Fruit fly (Drosophila melanogaster) whole organism, embryonic: Measurements from ENCODE around the gene CG8420.

Experiments used
- Abd-B ChIP-seq: fragments of 200-800 bp; sonication (Bioruptor generic); optimal IDR thresholded peaks from 2 replicates; lab custom pipeline; 2018; ENCODE audit warnings: missing biosample characterization, mild to moderate bottlenecking, missing genetic modification characterization, moderate library complexity
- Antp ChIP-seq: fragments of 200-800 bp; sonication (Bioruptor generic); optimal IDR thresholded peaks from 3 replicates; lab custom pipeline; 2016; ENCODE audit warnings: missing biosample characterization, missing genetic modification characterization
- Bgb ChIP-seq: fragments of 200-800 bp; sonication (Bioruptor generic); IDR thresholded peaks from 2 replicates; pipeline ENCODE4 v1.3.6; 2022; ENCODE audit warnings: missing biosample characterization, missing genetic modification characterization; ENCODE audit not compliant: partially characterized antibody
- CG10979 ChIP-seq: fragments of 200-800 bp; sonication (Bioruptor generic); optimal IDR thresholded peaks from 2 replicates; lab custom pipeline; 2018; ENCODE audit warnings: missing biosample characterization, mild to moderate bottlenecking, missing genetic modification characterization, moderate library complexity
- CG12391 ChIP-seq: fragments of 200-800 bp; sonication (Bioruptor generic); optimal IDR thresholded peaks from 3 replicates; lab custom pipeline; 2018; ENCODE audit warnings: missing biosample characterization, mild to moderate bottlenecking, missing genetic modification characterization, moderate library complexity
- CG13624 ChIP-seq: fragments of 200-800 bp; sonication (Bioruptor generic); optimal IDR thresholded peaks from 2 replicates; lab custom pipeline; 2016; ENCODE audit warnings: missing biosample characterization, missing genetic modification characterization
- CG13894 ChIP-seq: fragments of 200-800 bp; sonication (Bioruptor generic); optimal IDR thresholded peaks from 3 replicates; lab custom pipeline; 2018; ENCODE audit warnings: missing biosample characterization, mild to moderate bottlenecking, missing genetic modification characterization, moderate library complexity
- CG14710 ChIP-seq: fragments of 200-800 bp; sonication (Bioruptor generic); optimal IDR thresholded peaks from 3 replicates; lab custom pipeline; 2019; ENCODE audit warnings: missing biosample characterization, mild to moderate bottlenecking, missing genetic modification characterization, moderate library complexity
- CG17385 ChIP-seq: fragments of 200-800 bp; sonication (Bioruptor generic); optimal IDR thresholded peaks from 3 replicates; lab custom pipeline; 2018; ENCODE audit warnings: missing biosample characterization, mild to moderate bottlenecking, missing genetic modification characterization
- CG17829 ChIP-seq: fragments of 200-800 bp; optimal IDR thresholded peaks from 2 replicates; lab custom pipeline; 2019; ENCODE audit warnings: missing biosample characterization, mild to moderate bottlenecking, missing genetic modification characterization, moderate library complexity
- CG18262 ChIP-seq: fragments of 200-800 bp; optimal IDR thresholded peaks from 3 replicates; lab custom pipeline; 2019; ENCODE audit warnings: missing biosample characterization, mild to moderate bottlenecking, missing genetic modification characterization, moderate library complexity
- CG2712 ChIP-seq: fragments of 200-800 bp; optimal IDR thresholded peaks from 3 replicates; lab custom pipeline; 2019; ENCODE audit warnings: missing biosample characterization, mild to moderate bottlenecking, missing genetic modification characterization, moderate library complexity
- CG31441 ChIP-seq: fragments of 200-800 bp; sonication (Bioruptor generic); IDR thresholded peaks from 2 replicates; pipeline ENCODE4 v1.3.6; 2022; ENCODE audit warnings: missing biosample characterization, missing genetic modification characterization
- CG33557 ChIP-seq: fragments of 200-800 bp; sonication (Bioruptor generic); optimal IDR thresholded peaks from 2 replicates; lab custom pipeline; 2019; ENCODE audit warnings: missing biosample characterization, mild to moderate bottlenecking, missing genetic modification characterization, moderate library complexity
- CG6254 ChIP-seq: fragments of 200-800 bp; sonication (Bioruptor generic); optimal IDR thresholded peaks from 3 replicates; lab custom pipeline; 2017; ENCODE audit warnings: mild to moderate bottlenecking, missing biosample characterization, missing genetic modification reagents, missing genetic modification characterization
- CG6854 ChIP-seq: fragments of 200-800 bp; sonication (Bioruptor generic); optimal IDR thresholded peaks from 3 replicates; lab custom pipeline; 2017; ENCODE audit warnings: missing biosample characterization, mild to moderate bottlenecking, missing genetic modification characterization
- CG7928 ChIP-seq: fragments of 200-800 bp; sonication (Bioruptor generic); optimal IDR thresholded peaks from 2 replicates; lab custom pipeline; 2017; ENCODE audit warnings: missing biosample characterization, mild to moderate bottlenecking, missing genetic modification characterization
- CTCF ChIP-seq: fragments of 200-800 bp; sonication (Bioruptor generic); optimal IDR thresholded peaks from 2 replicates; lab custom pipeline; 2017; ENCODE audit warnings: missing biosample characterization, mild to moderate bottlenecking, missing genetic modification characterization, moderate library complexity
- CoRest ChIP-seq: fragments of 200-800 bp; sonication (Bioruptor generic); optimal IDR thresholded peaks from 3 replicates; lab custom pipeline; 2018; ENCODE audit warnings: missing biosample characterization, mild to moderate bottlenecking, missing genetic modification characterization, moderate library complexity
- Dek ChIP-seq: fragments of 200-800 bp; sonication (Bioruptor generic); optimal IDR thresholded peaks from 3 replicates; lab custom pipeline; 2019; ENCODE audit warnings: missing biosample characterization, mild to moderate bottlenecking, missing genetic modification characterization, moderate library complexity
- Ets65A ChIP-seq: fragments of 200-800 bp; sonication (Bioruptor generic); peaks from one replicate; lab custom pipeline; 2016; ENCODE audit warnings: missing biosample characterization, missing genetic modification characterization
- HLH4C ChIP-seq: fragments of 200-800 bp; sonication (Bioruptor generic); IDR thresholded peaks from 3 replicates; pipeline ENCODE4 v1.3.6; 2022; ENCODE audit warnings: missing biosample characterization, missing genetic modification characterization; ENCODE audit not compliant: partially characterized antibody
- HmgZ ChIP-seq: fragments of 200-800 bp; sonication (Bioruptor generic); optimal IDR thresholded peaks from 2 replicates; lab custom pipeline; 2018; ENCODE audit warnings: missing biosample characterization, mild to moderate bottlenecking, missing genetic modification characterization
- Hr78 ChIP-seq, 2 experiments: fragments of 200-800 bp in 1 of 2; fragments of >200 bp in 1 of 2; sonication (Bioruptor generic) in 1 of 2; optimal IDR thresholded peaks; 2 replicates each; lab custom pipeline; 2017 to 2019; ENCODE audit warnings: missing biosample characterization in 2 of 2, missing genetic modification characterization in 2 of 2, mild to moderate bottlenecking in 1 of 2, moderate library complexity in 1 of 2
- Lhr ChIP-seq: fragments of 200-800 bp; sonication (Bioruptor generic); optimal IDR thresholded peaks from 3 replicates; lab custom pipeline; 2017; ENCODE audit warnings: mild to moderate bottlenecking, missing biosample characterization, missing genetic modification reagents, missing genetic modification characterization
- Med ChIP-seq: fragments of 200-800 bp; sonication (Bioruptor generic); peaks from one replicate; lab custom pipeline; 2016; ENCODE audit warnings: missing biosample characterization, missing genetic modification characterization, mild to moderate bottlenecking, inconsistent platforms, moderate library complexity
- Opbp ChIP-seq: fragments of 200-800 bp; sonication (Bioruptor generic); IDR thresholded peaks from 3 replicates; pipeline ENCODE4 v1.3.6; 2022; ENCODE audit warnings: missing biosample characterization, missing genetic modification characterization; ENCODE audit not compliant: partially characterized antibody
- Scr ChIP-seq: fragments of 200-800 bp; sonication (Bioruptor generic); IDR thresholded peaks from 2 replicates; pipeline ENCODE4 v1.3.6; 2022; ENCODE audit warnings: missing biosample characterization, missing genetic modification characterization; ENCODE audit not compliant: partially characterized antibody
- Sox102F ChIP-seq: fragments of 200-800 bp; sonication (Bioruptor generic); optimal IDR thresholded peaks from 2 replicates; lab custom pipeline; 2018; ENCODE audit warnings: missing biosample characterization, mild to moderate bottlenecking, missing genetic modification characterization, moderate library complexity
- Spps ChIP-seq: fragments of 200-800 bp; sonication (Bioruptor generic); optimal IDR thresholded peaks from 2 replicates; lab custom pipeline; 2018; ENCODE audit warnings: missing biosample characterization, mild to moderate bottlenecking, missing genetic modification characterization
- Ssrp ChIP-seq: fragments of 200-800 bp; sonication (Bioruptor generic); optimal IDR thresholded peaks from 2 replicates; lab custom pipeline; 2018; ENCODE audit warnings: missing biosample characterization, mild to moderate bottlenecking, missing genetic modification characterization, moderate library complexity
- Tbp ChIP-seq: fragments of >200 bp; optimal IDR thresholded peaks from 2 replicates; lab custom pipeline; 2018; ENCODE audit warnings: missing biosample characterization, missing genetic modification characterization
- amos ChIP-seq: fragments of 200-800 bp; sonication (Bioruptor generic); IDR thresholded peaks from 2 replicates; pipeline ENCODE4 v1.3.6; 2022; ENCODE audit warnings: missing biosample characterization, missing genetic modification characterization; ENCODE audit not compliant: partially characterized antibody
- cad ChIP-seq: fragments of >200 bp; optimal IDR thresholded peaks from 2 replicates; lab custom pipeline; 2017; ENCODE audit warnings: missing biosample characterization, missing genetic modification characterization
- cas ChIP-seq: fragments of 200-800 bp; sonication (Bioruptor generic); IDR thresholded peaks from 2 replicates; pipeline ENCODE4 v1.3.6; 2022; ENCODE audit warnings: missing biosample characterization, missing genetic modification characterization
- cg ChIP-seq: fragments of 200-800 bp; sonication (Bioruptor generic); optimal IDR thresholded peaks from 3 replicates; lab custom pipeline; 2019; ENCODE audit warnings: missing biosample characterization, mild to moderate bottlenecking, missing genetic modification characterization, moderate library complexity
- corto ChIP-seq: fragments of 200-800 bp; sonication (Bioruptor generic); optimal IDR thresholded peaks from 2 replicates; lab custom pipeline; 2016; ENCODE audit warnings: missing biosample characterization, mild to moderate bottlenecking, missing genetic modification characterization, moderate library complexity
- ftz-f1 ChIP-seq: fragments of 200-800 bp; sonication (Bioruptor generic); optimal IDR thresholded peaks from 2 replicates; lab custom pipeline; 2016; ENCODE audit warnings: missing biosample characterization, missing genetic modification characterization
- grau ChIP-seq: fragments of 200-800 bp; optimal IDR thresholded peaks from 3 replicates; lab custom pipeline; 2019; ENCODE audit warnings: missing biosample characterization, mild to moderate bottlenecking, missing genetic modification characterization, moderate library complexity
- gsb-n ChIP-seq: fragments of 200-800 bp; sonication (Bioruptor generic); optimal IDR thresholded peaks from 3 replicates; lab custom pipeline; 2018; ENCODE audit warnings: missing biosample characterization, mild to moderate bottlenecking, missing genetic modification characterization
- kni ChIP-seq: fragments of 200-800 bp; sonication (Bioruptor generic); optimal IDR thresholded peaks from 3 replicates; lab custom pipeline; 2017; ENCODE audit warnings: mild to moderate bottlenecking, missing biosample characterization, missing genetic modification reagents, missing genetic modification characterization
- knrl ChIP-seq: fragments of 200-800 bp; sonication (Bioruptor generic); IDR thresholded peaks from 3 replicates; pipeline ENCODE4 v1.3.6; 2022; ENCODE audit warnings: missing biosample characterization, missing genetic modification characterization; ENCODE audit not compliant: partially characterized antibody
- lmd ChIP-seq: fragments of 200-800 bp; sonication (Bioruptor generic); IDR thresholded peaks from 2 replicates; pipeline ENCODE4 v1.3.6; 2022; ENCODE audit warnings: missing biosample characterization, missing genetic modification characterization
- oc ChIP-seq: fragments of 200-800 bp; sonication (Bioruptor generic); optimal IDR thresholded peaks from 2 replicates; lab custom pipeline; 2018; ENCODE audit warnings: missing biosample characterization, mild to moderate bottlenecking, missing genetic modification characterization, moderate library complexity
- pita ChIP-seq: fragments of 200-800 bp; sonication (Bioruptor generic); optimal IDR thresholded peaks from 2 replicates; lab custom pipeline; 2017; ENCODE audit warnings: missing biosample characterization, mild to moderate bottlenecking, missing genetic modification characterization
- sens ChIP-seq: fragments of 200-800 bp; sonication (Bioruptor generic); peaks from one replicate; lab custom pipeline; 2016; ENCODE audit warnings: missing biosample characterization, missing genetic modification characterization
- stwl ChIP-seq: fragments of 200-800 bp; sonication (Bioruptor generic); optimal IDR thresholded peaks from 3 replicates; lab custom pipeline; 2018; ENCODE audit warnings: missing biosample characterization, mild to moderate bottlenecking, missing genetic modification characterization, moderate library complexity
- toy ChIP-seq: fragments of 200-800 bp; sonication (Bioruptor generic); IDR thresholded peaks from 2 replicates; pipeline ENCODE4 v1.3.6; 2022; ENCODE audit warnings: missing biosample characterization, missing genetic modification characterization
- trem ChIP-seq: fragments of 200-800 bp; optimal IDR thresholded peaks from 3 replicates; lab custom pipeline; 2019; ENCODE audit warnings: missing biosample characterization, mild to moderate bottlenecking, missing genetic modification characterization, moderate library complexity
- zen ChIP-seq: fragments of 200-800 bp; sonication (Bioruptor generic); optimal IDR thresholded peaks from 3 replicates; lab custom pipeline; 2018; ENCODE audit warnings: missing biosample characterization, mild to moderate bottlenecking, missing genetic modification characterization, moderate library complexity

The CG8420 gene

DNA sequence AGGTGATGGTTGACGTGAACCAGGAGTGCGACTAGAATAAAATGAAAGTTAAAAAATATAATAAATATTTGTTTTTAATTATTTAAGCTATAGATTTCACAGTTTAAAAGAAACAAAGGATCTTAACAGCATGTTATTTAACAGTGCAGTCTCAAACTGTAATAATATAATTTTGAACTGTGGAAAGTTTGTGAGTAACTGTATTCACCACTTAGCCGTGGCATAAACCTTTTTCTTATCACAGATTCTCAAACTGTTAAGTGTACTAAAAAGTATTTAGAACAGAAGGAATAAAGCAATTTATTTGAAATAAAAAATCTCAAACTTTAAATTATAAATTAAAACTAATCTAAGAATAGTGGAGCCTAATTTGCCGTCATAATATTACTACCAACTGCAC is 32.2 kb upstream of the CG8420 start (continued):
- TF ChIP-seq cas (GFP tag; lab: Robert Waterston, UW) (0 out of 2 replicates have a peak, but pooled peaks have one; percentile 15), sens (GFP tag; lab: Kevin White, UChicago) (peak; percentile 62), Tbp (peak; percentile 97), CG17829 (tag; lab: Kevin White, UChicago) (peak; percentile 16), Ets65A (GFP tag; lab: Kevin White, UChicago) (peak; percentile 30), CG13894 (peak; percentile 16), HLH4C (GFP tag; lab: Robert Waterston, UW) (no peak), zen (tag; lab: Kevin White, UChicago) (peak; percentile 25), Med (peak; percentile 49), CG14710 (peak; percentile 5), Bgb (GFP tag; lab: Robert Waterston, UW) (peak; percentile 48; the same call in 1 of the 2 replicates), Abd-B (GFP tag; lab: Kevin White, UChicago) (peak; percentile 42), lmd (GFP tag; lab: Robert Waterston, UW) (no peak), knrl (GFP tag; lab: Robert Waterston, UW) (peak; percentile 77), Sox102F (GFP tag; lab: Kevin White, UChicago) (peak; percentile 9), CG6854 (GFP tag; lab: Kevin White, UChicago) (peak; percentile 77), HmgZ (peak; percentile 2), CG12391 (tag; lab: Kevin White, UChicago) (peak; percentile 33), amos (GFP tag; lab: Robert Waterston, UW) (peak; percentile 52; the same call in 1 of the 2 replicates), grau (tag; lab: Kevin White, UChicago) (peak; percentile 12), CTCF (GFP tag; lab: Kevin White, UChicago) (peak; percentile 47), Opbp (GFP tag; lab: Robert Waterston, UW) (no peak; the same call in 2 of the 3 replicates), cad (GFP tag; lab: Kevin White, UChicago) (peak; percentile 93), Lhr (GFP tag; lab: Kevin White, UChicago) (peak; percentile 9), Ssrp (tag; lab: Kevin White, UChicago) (peak; percentile 29), Scr (GFP tag; lab: Robert Waterston, UW) (peak; percentile 38; the same call in 1 of the 2 replicates), CG13624 (GFP tag; lab: Kevin White, UChicago) (no peak), pita (GFP tag; lab: Kevin White, UChicago) (peak; percentile 79), CoRest (peak; percentile 82), CG2712 (tag; lab: Kevin White, UChicago) (peak; percentile 22), gsb-n (tag; lab: Kevin White, UChicago) (peak; percentile 28), CG31441 (GFP tag; lab: Robert Waterston, UW) (0 out of 2 replicates have a peak, but pooled peaks have one; percentile 14), CG17385 (no peak), corto (GFP tag; lab: Kevin White, UChicago) (no peak), stwl (tag; lab: Kevin White, UChicago) (peak; percentile 78), ftz-f1 (GFP tag; lab: Kevin White, UChicago) (no peak), Dek (tag; lab: Kevin White, UChicago) (peak; percentile 56), Antp (GFP tag; lab: Kevin White, UChicago) (no peak), trem (peak; percentile 15)

DNA sequence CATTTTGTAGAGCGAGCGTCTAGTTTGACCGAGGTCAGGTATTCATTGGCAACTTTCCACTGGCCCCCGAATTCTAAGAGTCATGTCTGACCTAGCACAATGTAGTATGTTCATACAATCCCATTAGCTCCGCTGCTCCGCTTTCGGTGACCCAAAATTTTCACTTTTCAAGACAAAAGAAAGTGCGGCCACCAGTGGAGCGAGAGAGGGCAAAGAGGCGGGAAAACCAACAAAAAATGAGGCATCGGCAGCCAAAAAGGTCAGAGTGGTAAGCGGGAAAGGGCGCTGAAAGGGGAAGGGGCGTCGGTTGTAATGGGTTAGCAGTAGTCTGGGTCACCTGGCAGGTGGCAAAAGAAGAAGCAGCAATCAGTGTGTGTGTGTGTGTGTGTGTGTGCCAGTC is 30.9 kb upstream of the CG8420 start:
- TF ChIP-seq CG33557 (GFP tag; lab: Kevin White, UChicago) (peak; percentile 84), cg (peak; percentile 27), CG10979 (tag; lab: Kevin White, UChicago) (peak; percentile 2), sens (GFP tag; lab: Kevin White, UChicago) (peak; percentile 60), CG18262 (tag; lab: Kevin White, UChicago) (peak; percentile 20), CG7928 (no peak), Spps (tag; lab: Kevin White, UChicago) (peak; percentile 14), Hr78 (GFP tag; optimal IDR thresholded peaks at IDR 0.05; lab: Kevin White, UChicago) (peak in 1 of 2 experiments; percentile 89), toy (no peak), CG6254 (peak; percentile 31), lmd (GFP tag; lab: Robert Waterston, UW) (no peak), oc (tag; lab: Kevin White, UChicago) (peak; percentile 46), kni (GFP tag; lab: Kevin White, UChicago) (peak; percentile 77)
